Worm (Caenorhabditis elegans): Measurements from ENCODE around the gene blos-1.

ce11 chrIII:10233979-10234378 is 22.2 kb upstream of the blos-1 start, which contains the start of gene paml-1:
- no peak for TF ChIP-seq tlp-1 (tag; optimal IDR thresholded peaks at IDR 0.05)
- TF ChIP-seq aly-2 (tag; optimal IDR thresholded peaks at IDR 0.05): no peak
- no peak for TF ChIP-seq dpl-1 (GFP tag; optimal IDR thresholded peaks at IDR 0.05)
- no peak for TF ChIP-seq unc-62 (GFP tag; optimal IDR thresholded peaks at IDR 0.05)
- TF ChIP-seq skn-1 (tag; optimal IDR thresholded peaks at IDR 0.05): no peak

Measured in whole organism, L1 larva.